Worm (Caenorhabditis elegans) whole organism, L4 larva: ENCODE results near the gene C06A8.8.

Source experiments
- F49E8.2 ChIP-seq: sonication (generic microtip); optimal IDR thresholded peaks from 2 replicates; lab custom pipeline; 2016; ENCODE audit warnings: missing compliant biosample characterization, mild to moderate bottlenecking, missing genetic modification characterization, borderline replicate concordance
- aha-1 ChIP-seq: fragments of 150-350 bp; peaks from one replicate; lab custom pipeline; 2014; ENCODE audit warnings: missing biosample characterization, missing genetic modification characterization
- ceh-82 ChIP-seq: sonication (generic microtip); optimal IDR thresholded peaks from 2 replicates; lab custom pipeline; 2017; ENCODE audit warnings: missing biosample characterization, missing genetic modification characterization
- nhr-25 ChIP-seq: sonication (generic microtip); optimal IDR thresholded peaks from 2 replicates; lab custom pipeline; 2017; ENCODE audit warnings: missing genetic modification characterization, mild to moderate bottlenecking, missing compliant biosample characterization, antibody characterized with exemption, moderate library complexity, borderline replicate concordance; ENCODE audit not compliant: insufficient read depth
- unc-62 ChIP-seq, 3 experiments: fragments of 150-350 bp in 1 of 3; sonication (generic microtip); optimal IDR thresholded peaks in 2 of 3; peaks in 1 of 3; 1 replicate in 1 of 3; 2 replicates in 2 of 3; lab custom pipeline; 2014 to 2017; ENCODE audit warnings: missing biosample characterization in 3 of 3, missing genetic modification characterization in 3 of 3, missing genetic modification reagents in 3 of 3, missing genotype in 1 of 3

- no peak for TF ChIP-seq F49E8.2
- no peak for TF ChIP-seq ceh-82 (tag; lab: Kevin White, UChicago)
- no peak for TF ChIP-seq nhr-25 (tag; lab: Kevin White, UChicago)
- TF ChIP-seq unc-62 (GFP tag; optimal IDR thresholded peaks at IDR 0.05 in 1 of 2; lab: Kevin White, UChicago) = no peak
- TF ChIP-seq unc-62 (tag; optimal IDR thresholded peaks at IDR 0.05; lab: Kevin White, UChicago) = no peak
- TF ChIP-seq aha-1 (tag; lab: Kevin White, UChicago) = no peak
Observed at ce11 chrII:7781102-7781616, 9.3 kb upstream of the C06A8.8 start, which contains the start of the genes snpc-1.1 and spdl-1.
